Fruit fly (Drosophila melanogaster): ENCODE results near the gene CG11345.

DNA sequence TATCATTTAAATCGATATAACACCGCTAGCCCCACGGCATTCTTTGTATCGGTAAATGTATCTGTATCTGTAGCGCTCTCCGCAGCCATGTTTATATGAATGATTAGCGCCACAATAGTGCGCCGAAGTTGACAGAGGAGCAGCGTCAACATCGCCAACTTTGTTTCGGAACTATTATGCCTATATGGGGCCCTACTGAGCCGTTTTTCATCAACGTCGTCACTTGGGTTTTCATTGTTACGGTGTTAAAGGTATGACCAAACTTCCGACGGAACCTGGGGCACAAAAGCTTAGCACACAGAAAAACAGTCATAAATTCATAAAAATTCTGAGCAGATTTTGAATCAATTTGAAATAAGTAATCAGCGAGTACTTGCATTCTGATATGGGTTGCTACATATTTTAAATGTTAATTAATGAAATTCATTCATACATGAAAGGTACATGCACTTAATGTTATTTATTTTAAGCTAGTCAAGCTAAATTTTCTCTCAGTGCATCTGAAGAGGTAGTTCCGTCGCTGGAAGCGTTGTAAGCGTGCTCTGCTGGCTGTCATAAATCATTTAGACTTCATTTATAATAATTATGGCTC is 3.6 kb upstream of the CG11345 start, which contains the start of gene CG15023:
- TF ChIP-seq rn (GFP tag; IDR thresholded peaks at IDR 0.05) (no peak), gl (tag; optimal IDR thresholded peaks at IDR 0.05) (no peak), Pif1B (GFP tag; optimal IDR thresholded peaks at IDR 0.05) (no peak), CG13204 (GFP tag; optimal IDR thresholded peaks at IDR 0.05) (no peak), CG12605 (GFP tag; IDR thresholded peaks at IDR 0.05) (no peak), fd96Ca (GFP tag; IDR thresholded peaks at IDR 0.05) (no peak), Pif1A (GFP tag; optimal IDR thresholded peaks at IDR 0.05) (no peak), CG9948 (tag; optimal IDR thresholded peaks at IDR 0.05) (no peak)
